Worm (Caenorhabditis elegans): ENCODE data around the gene asp-7.

ce11 chrV:3065928-3066327 lies 37.8 kb downstream of the asp-7 start, which contains the start of gene srh-185:
- TF ChIP-seq flt-1 (GFP tag; IDR thresholded peaks at IDR 0.05): no peak
- TF ChIP-seq ztf-23 (GFP tag; IDR thresholded peaks at IDR 0.05): no peak
- TF ChIP-seq klf-2 (GFP tag; conservative IDR thresholded peaks at IDR 0.05): no peak

Data from whole organism, midembryonic.